Worm (Caenorhabditis elegans): ENCODE data around the gene twk-43.

The twk-43 gene

ce11 chrV:13401669-13402068 lies 55.6 kb downstream of the twk-43 start:
- TF ChIP-seq scrt-1 (GFP tag; IDR thresholded peaks at IDR 0.05) (no peak), hnd-1 (tag; optimal IDR thresholded peaks at IDR 0.05) (no peak), flt-1 (GFP tag; IDR thresholded peaks at IDR 0.05) (no peak), ets-7 (tag; optimal IDR thresholded peaks at IDR 0.05) (no peak), B0310.2 (tag; optimal IDR thresholded peaks at IDR 0.05) (no peak), hmg-4 (GFP tag; optimal IDR thresholded peaks at IDR 0.05) (no peak), aly-1 (tag; optimal IDR thresholded peaks at IDR 0.05) (no peak), tra-4 (tag; optimal IDR thresholded peaks at IDR 0.05) (no peak), ceh-36 (tag; optimal IDR thresholded peaks at IDR 0.05) (no peak)

ce11 chrV:13402524-13402923 lies 56.4 kb downstream of the twk-43 start:
- TF ChIP-seq tbx-37 (GFP tag; conservative IDR thresholded peaks at IDR 0.05) = no peak
- no peak for TF ChIP-seq scrt-1 (GFP tag; IDR thresholded peaks at IDR 0.05)
- no peak for TF ChIP-seq aly-1 (tag; optimal IDR thresholded peaks at IDR 0.05)
- TF ChIP-seq sea-1 (GFP tag; conservative IDR thresholded peaks at IDR 0.05) = no peak
- no peak for TF ChIP-seq ama-1 (optimal IDR thresholded peaks at IDR 0.05)
- no peak for TF ChIP-seq pes-1 (GFP tag; IDR thresholded peaks at IDR 0.05)
- TF ChIP-seq tbx-11 (GFP tag; IDR thresholded peaks at IDR 0.05) = no peak
- TF ChIP-seq hnd-1 (tag; optimal IDR thresholded peaks at IDR 0.05) = no peak
- TF ChIP-seq flt-1 (GFP tag; IDR thresholded peaks at IDR 0.05) = no peak
- TF ChIP-seq F13C5.2 (tag; optimal IDR thresholded peaks at IDR 0.05) = no peak
- no peak for TF ChIP-seq ceh-13 (GFP tag; optimal IDR thresholded peaks at IDR 0.05)
- no peak for TF ChIP-seq B0310.2 (tag; optimal IDR thresholded peaks at IDR 0.05)
- TF ChIP-seq ceh-36 (tag; optimal IDR thresholded peaks at IDR 0.05) = no peak
- TF ChIP-seq ets-7 (tag; optimal IDR thresholded peaks at IDR 0.05) = no peak
- no peak for TF ChIP-seq hmbx-1 (tag; optimal IDR thresholded peaks at IDR 0.05)
- TF ChIP-seq hmg-4 (GFP tag; optimal IDR thresholded peaks at IDR 0.05) = no peak
